Worm (Caenorhabditis elegans) whole organism, mixed stage, embryonic: ENCODE results near the gene C07D10.6.

ENCODE experiments used
- M03D4.4 ChIP-seq: sonication (generic microtip); optimal IDR thresholded peaks from 2 replicates; lab custom pipeline; 2017; ENCODE audit warnings: mild to moderate bottlenecking, missing genetic modification characterization, missing compliant biosample characterization
- bed-3 ChIP-seq: fragments of 200-800 bp; sonication (Bioruptor generic); optimal IDR thresholded peaks from 3 replicates; lab custom pipeline; 2018; ENCODE audit warnings: mild to moderate bottlenecking, missing genetic modification characterization, moderate library complexity, missing compliant biosample characterization
- blmp-1 ChIP-seq: fragments of 150-350 bp; optimal IDR thresholded peaks from 2 replicates; lab custom pipeline; 2014; ENCODE audit warnings: missing biosample characterization, missing genetic modification characterization
- ceh-39 ChIP-seq: fragments of 150-350 bp; optimal IDR thresholded peaks from 2 replicates; lab custom pipeline; 2014; ENCODE audit warnings: missing biosample characterization, missing genetic modification characterization
- ceh-83 ChIP-seq: fragments of 200-800 bp; sonication (Bioruptor generic); optimal IDR thresholded peaks from 2 replicates; lab custom pipeline; 2018; ENCODE audit warnings: mild to moderate bottlenecking, missing genetic modification characterization, missing compliant biosample characterization
- ces-1 ChIP-seq: fragments of 150-350 bp; optimal IDR thresholded peaks from 2 replicates; lab custom pipeline; 2014; ENCODE audit warnings: missing biosample characterization, missing genetic modification reagents, missing genetic modification characterization
- cnd-1 ChIP-seq: fragments of 200-800 bp; sonication (Bioruptor generic); optimal IDR thresholded peaks from 2 replicates; lab custom pipeline; 2018; ENCODE audit warnings: mild to moderate bottlenecking, missing genetic modification characterization, missing compliant biosample characterization
- drap-1 ChIP-seq: fragments of 200-800 bp; sonication (Bioruptor generic); optimal IDR thresholded peaks from 3 replicates; lab custom pipeline; 2018; ENCODE audit warnings: mild to moderate bottlenecking, missing genetic modification characterization, missing compliant biosample characterization
- elt-1 ChIP-seq: sonication (generic microtip); optimal IDR thresholded peaks from 2 replicates; lab custom pipeline; 2017; ENCODE audit warnings: missing genetic modification characterization, mild to moderate bottlenecking, missing compliant biosample characterization, antibody characterized with exemption, moderate library complexity, borderline replicate concordance; ENCODE audit not compliant: insufficient read depth
- flh-1 ChIP-seq: fragments of 200-800 bp; sonication (Bioruptor generic); optimal IDR thresholded peaks from 2 replicates; lab custom pipeline; 2018; ENCODE audit warnings: mild to moderate bottlenecking, missing genetic modification characterization, moderate library complexity, missing compliant biosample characterization
- ham-2 ChIP-seq: fragments of 200-800 bp; sonication (Bioruptor generic); optimal IDR thresholded peaks from 2 replicates; lab custom pipeline; 2018; ENCODE audit warnings: mild to moderate bottlenecking, missing genetic modification characterization, missing compliant biosample characterization
- lin-13 ChIP-seq: fragments of 150-350 bp; optimal IDR thresholded peaks from 2 replicates; lab custom pipeline; 2014; ENCODE audit warnings: missing biosample characterization, missing genetic modification characterization
- lin-32 ChIP-seq: fragments of 200-800 bp; sonication (Bioruptor generic); optimal IDR thresholded peaks from 2 replicates; lab custom pipeline; 2018; ENCODE audit warnings: mild to moderate bottlenecking, missing genetic modification characterization, missing compliant biosample characterization
- lsy-2 ChIP-seq: fragments of 150-350 bp; optimal IDR thresholded peaks from 2 replicates; lab custom pipeline; 2014; ENCODE audit warnings: missing biosample characterization, missing genetic modification characterization
- mab-5 ChIP-seq: fragments of 150-350 bp; optimal IDR thresholded peaks from 2 replicates; lab custom pipeline; 2014; ENCODE audit warnings: missing biosample characterization, missing genetic modification characterization
- mep-1 ChIP-seq: fragments of 150-350 bp; optimal IDR thresholded peaks from 2 replicates; lab custom pipeline; 2017; ENCODE audit warnings: missing biosample characterization, missing genetic modification reagents, missing genetic modification characterization, inconsistent platforms
- mls-2 ChIP-seq: sonication (generic microtip); optimal IDR thresholded peaks from 2 replicates; lab custom pipeline; 2016; ENCODE audit warnings: mild to moderate bottlenecking, missing genetic modification characterization, moderate library complexity, missing compliant biosample characterization
- nhr-12 ChIP-seq: fragments of 150-350 bp; optimal IDR thresholded peaks from 2 replicates; lab custom pipeline; 2014; ENCODE audit warnings: missing biosample characterization, missing genetic modification characterization
- nhr-2 ChIP-seq: fragments of 150-350 bp; optimal IDR thresholded peaks from 2 replicates; lab custom pipeline; 2014; ENCODE audit warnings: missing biosample characterization, missing genetic modification characterization
- nhr-237 ChIP-seq: fragments of 150-350 bp; optimal IDR thresholded peaks from 2 replicates; lab custom pipeline; 2014; ENCODE audit warnings: missing biosample characterization, missing genetic modification characterization
- nhr-28 ChIP-seq: fragments of 150-350 bp; optimal IDR thresholded peaks from 2 replicates; lab custom pipeline; 2014; ENCODE audit warnings: missing biosample characterization, missing genetic modification characterization
- nhr-76 ChIP-seq: sonication (generic microtip); optimal IDR thresholded peaks from 2 replicates; lab custom pipeline; 2017; ENCODE audit warnings: missing biosample characterization, missing genetic modification characterization
- pha-4 ChIP-seq: fragments of 150-350 bp; optimal IDR thresholded peaks from 2 replicates; lab custom pipeline; 2018; ENCODE audit warnings: missing biosample characterization, missing genetic modification reagents, missing genetic modification characterization
- snpc-4 ChIP-seq: fragments of 150-350 bp; optimal IDR thresholded peaks from 2 replicates; lab custom pipeline; 2014; ENCODE audit warnings: missing biosample characterization, missing genetic modification characterization
- sptf-1 ChIP-seq: sonication (generic microtip); optimal IDR thresholded peaks from 2 replicates; lab custom pipeline; 2017; ENCODE audit warnings: mild to moderate bottlenecking, missing genetic modification characterization, moderate library complexity, missing compliant biosample characterization
- tbx-8 ChIP-seq: fragments of 200-800 bp; sonication (Bioruptor generic); optimal IDR thresholded peaks from 2 replicates; lab custom pipeline; 2018; ENCODE audit warnings: mild to moderate bottlenecking, missing genetic modification characterization, moderate library complexity, missing compliant biosample characterization
- unc-120 ChIP-seq: sonication (generic microtip); optimal IDR thresholded peaks from 2 replicates; lab custom pipeline; 2017; ENCODE audit warnings: missing genetic modification characterization, missing compliant biosample characterization; ENCODE audit not compliant: poor library complexity, severe bottlenecking
- unc-39 ChIP-seq: fragments of 150-350 bp; optimal IDR thresholded peaks from 2 replicates; lab custom pipeline; 2014; ENCODE audit warnings: missing biosample characterization, missing genetic modification characterization
- unc-62 ChIP-seq: fragments of 150-350 bp; optimal IDR thresholded peaks from 2 replicates; lab custom pipeline; 2014; ENCODE audit warnings: missing biosample characterization, missing genetic modification reagents, missing genetic modification characterization
- zip-8 ChIP-seq: fragments of 150-350 bp; optimal IDR thresholded peaks from 2 replicates; lab custom pipeline; 2014; ENCODE audit warnings: missing biosample characterization, missing genetic modification characterization
- ztf-11 ChIP-seq: fragments of 150-350 bp; optimal IDR thresholded peaks from 2 replicates; lab custom pipeline; 2014; ENCODE audit warnings: missing biosample characterization, missing genetic modification characterization

Gene C07D10.6

ce11 chrII:7343668-7344067 lies 35.5 kb upstream of the C07D10.6 start:
- TF ChIP-seq bed-3 (GFP tag; lab: Kevin White, UChicago): no peak
- peak; percentile 56 for TF ChIP-seq ham-2
- TF ChIP-seq pha-4 (tag; lab: Kevin White, UChicago): peak; percentile 70
- TF ChIP-seq tbx-8: no peak

ce11 chrII:7345858-7346257 lies 33.3 kb upstream of the C07D10.6 start:
- TF ChIP-seq mep-1 (tag; lab: Kevin White, UChicago) (no peak), flh-1 (no peak), ces-1 (GFP tag; lab: Kevin White, UChicago) (no peak), ceh-39 (no peak), snpc-4 (tag; lab: Kevin White, UChicago) (no peak), M03D4.4 (no peak), lin-13 (no peak), sptf-1 (no peak), ceh-83 (GFP tag; lab: Kevin White, UChicago) (no peak), zip-8 (tag; lab: Kevin White, UChicago) (no peak), mab-5 (tag; lab: Kevin White, UChicago) (no peak), nhr-12 (no peak), lsy-2 (tag; lab: Kevin White, UChicago) (no peak), ham-2 (no peak), elt-1 (tag; lab: Kevin White, UChicago) (no peak), nhr-28 (no peak)

- TF ChIP-seq drap-1 (no peak), nhr-2 (tag; lab: Kevin White, UChicago) (no peak), sptf-1 (no peak), mep-1 (tag; lab: Kevin White, UChicago) (no peak), nhr-28 (no peak), blmp-1 (tag; lab: Kevin White, UChicago) (no peak), nhr-12 (no peak), ceh-83 (GFP tag; lab: Kevin White, UChicago) (no peak), lin-13 (no peak), ham-2 (no peak), unc-62 (GFP tag; lab: Kevin White, UChicago) (no peak)
- TF ChIP-seq, all 35 proteins: peak for 0
Observed at ce11 chrII:7348063-7348462, 31.1 kb upstream of the C07D10.6 start.

- TF ChIP-seq lsy-2 (tag; lab: Kevin White, UChicago): no peak
- TF ChIP-seq nhr-2 (tag; lab: Kevin White, UChicago): peak; percentile 10
- TF ChIP-seq pha-4 (tag; lab: Kevin White, UChicago): no peak
- TF ChIP-seq, all 35 proteins: peak for 1
Observed at ce11 chrII:7352507-7352906, 26.6 kb upstream of the C07D10.6 start, which contains the start of gene hsp-4. Gene hsp-4, minus strand, starts transcription at chrII:7352645.

- TF ChIP-seq ceh-83 (GFP tag; lab: Kevin White, UChicago) (no peak), lin-32 (GFP tag; lab: Kevin White, UChicago) (no peak), mls-2 (tag; lab: Kevin White, UChicago) (no peak), unc-62 (GFP tag; lab: Kevin White, UChicago) (no peak), nhr-28 (no peak), cnd-1 (no peak), ces-1 (GFP tag; lab: Kevin White, UChicago) (no peak), lsy-2 (tag; lab: Kevin White, UChicago) (no peak), nhr-76 (tag; lab: Kevin White, UChicago) (no peak), nhr-237 (no peak), drap-1 (no peak), nhr-12 (no peak), sptf-1 (no peak), M03D4.4 (no peak), nhr-2 (tag; lab: Kevin White, UChicago) (no peak)
- TF ChIP-seq, all 35 proteins: peak for 0
Observed at ce11 chrII:7353027-7353426, 26.1 kb upstream of the C07D10.6 start.

ce11 chrII:7356326-7356725 lies 22.8 kb upstream of the C07D10.6 start, which contains the start of gene haf-2:
Gene haf-2, minus strand, starts transcription at chrII:7356426.
- TF ChIP-seq unc-39 (tag; lab: Kevin White, UChicago): no peak
- no peak for TF ChIP-seq elt-1 (tag; lab: Kevin White, UChicago)
- TF ChIP-seq ztf-11: no peak
- TF ChIP-seq mab-5 (tag; lab: Kevin White, UChicago): no peak
- no peak for TF ChIP-seq lin-13
- TF ChIP-seq snpc-4 (tag; lab: Kevin White, UChicago): no peak
- TF ChIP-seq mls-2 (tag; lab: Kevin White, UChicago): no peak
- no peak for TF ChIP-seq unc-120 (tag; lab: Kevin White, UChicago)
- TF ChIP-seq nhr-237: no peak
- TF ChIP-seq nhr-2 (tag; lab: Kevin White, UChicago): no peak
- TF ChIP-seq flh-1: no peak
- TF ChIP-seq blmp-1 (tag; lab: Kevin White, UChicago): no peak
- TF ChIP-seq lin-32 (GFP tag; lab: Kevin White, UChicago): no peak
- no peak for TF ChIP-seq cnd-1
- TF ChIP-seq pha-4 (tag; lab: Kevin White, UChicago): no peak
- TF ChIP-seq zip-8 (tag; lab: Kevin White, UChicago): no peak
- no peak for TF ChIP-seq tbx-8
- TF ChIP-seq bed-3 (GFP tag; lab: Kevin White, UChicago): no peak
